Fruit fly (Drosophila melanogaster) whole organism, embryonic: ENCODE measurements around the gene papi.

ENCODE experiments used
- BtbVII ChIP-seq: fragments of 200-800 bp; sonication (Bioruptor generic); optimal IDR thresholded peaks from 3 replicates; lab custom pipeline; 2017; ENCODE audit warnings: missing biosample characterization, mild to moderate bottlenecking, missing genetic modification characterization
- CG10267 ChIP-seq: fragments of 200-800 bp; sonication (Bioruptor generic); optimal IDR thresholded peaks from 2 replicates; lab custom pipeline; 2018; ENCODE audit warnings: missing biosample characterization, mild to moderate bottlenecking, missing genetic modification characterization, moderate library complexity
- CG11093 ChIP-seq: fragments of 200-800 bp; sonication (Bioruptor generic); IDR thresholded peaks from 3 replicates; pipeline ENCODE4 v1.3.6; 2022; ENCODE audit warnings: missing biosample characterization, missing genetic modification characterization
- CG12769 ChIP-seq: fragments of 200-800 bp; sonication (Bioruptor generic); optimal IDR thresholded peaks from 2 replicates; lab custom pipeline; 2019; ENCODE audit warnings: missing biosample characterization, mild to moderate bottlenecking, missing genetic modification characterization, moderate library complexity
- CG16815 ChIP-seq: fragments of 200-800 bp; sonication (Bioruptor generic); optimal IDR thresholded peaks from 3 replicates; lab custom pipeline; 2017; ENCODE audit warnings: missing biosample characterization, mild to moderate bottlenecking, missing genetic modification characterization
- CG17568 ChIP-seq: fragments of 200-800 bp; sonication (Bioruptor generic); optimal IDR thresholded peaks from 2 replicates; lab custom pipeline; 2018; ENCODE audit warnings: missing biosample characterization, mild to moderate bottlenecking, missing genetic modification characterization, moderate library complexity
- CG18262 ChIP-seq: fragments of 200-800 bp; optimal IDR thresholded peaks from 3 replicates; lab custom pipeline; 2019; ENCODE audit warnings: missing biosample characterization, mild to moderate bottlenecking, missing genetic modification characterization, moderate library complexity
- CG2116 ChIP-seq: fragments of 200-800 bp; sonication (Bioruptor generic); optimal IDR thresholded peaks from 3 replicates; lab custom pipeline; 2018; ENCODE audit warnings: missing biosample characterization, mild to moderate bottlenecking, missing genetic modification characterization
- CG2129 ChIP-seq: fragments of 200-800 bp; sonication (Bioruptor generic); IDR thresholded peaks from 2 replicates; pipeline ENCODE4 v1.3.6; 2022; ENCODE audit warnings: missing biosample characterization, missing genetic modification characterization; ENCODE audit not compliant: partially characterized antibody
- CG3065 ChIP-seq: fragments of 200-800 bp; sonication (Bioruptor generic); optimal IDR thresholded peaks from 2 replicates; lab custom pipeline; 2016; ENCODE audit warnings: missing biosample characterization, missing genetic modification characterization
- CG4360 ChIP-seq: fragments of 200-800 bp; sonication (Bioruptor generic); IDR thresholded peaks from 2 replicates; pipeline ENCODE4 v1.3.6; 2022; ENCODE audit warnings: missing biosample characterization, missing genetic modification characterization
- CG4854 ChIP-seq: fragments of 200-800 bp; sonication (Bioruptor generic); optimal IDR thresholded peaks from 2 replicates; lab custom pipeline; 2016; ENCODE audit warnings: missing biosample characterization, missing genetic modification characterization, inconsistent platforms
- CG6689 ChIP-seq: fragments of 200-800 bp; sonication (Bioruptor generic); IDR thresholded peaks from 2 replicates; pipeline ENCODE4 v1.3.6; 2022; ENCODE audit warnings: missing biosample characterization, missing genetic modification characterization
- CG7357 ChIP-seq: fragments of 200-800 bp; sonication (Bioruptor generic); IDR thresholded peaks from 3 replicates; pipeline ENCODE4 v1.3.6; 2022; ENCODE audit warnings: missing biosample characterization, missing genetic modification characterization
- CG8388 ChIP-seq: fragments of 200-800 bp; sonication (Bioruptor generic); optimal IDR thresholded peaks from 2 replicates; lab custom pipeline; 2019; ENCODE audit warnings: missing biosample characterization, mild to moderate bottlenecking, missing genetic modification characterization, moderate library complexity
- CG8924 ChIP-seq: fragments of 200-800 bp; optimal IDR thresholded peaks from 3 replicates; lab custom pipeline; 2019; ENCODE audit warnings: missing biosample characterization, mild to moderate bottlenecking, missing genetic modification characterization, moderate library complexity
- CG8944 ChIP-seq: fragments of 200-800 bp; sonication (Bioruptor generic); optimal IDR thresholded peaks from 3 replicates; lab custom pipeline; 2016; ENCODE audit warnings: missing biosample characterization, missing genetic modification characterization
- CG9437 ChIP-seq: fragments of 200-800 bp; sonication (Bioruptor generic); optimal IDR thresholded peaks from 2 replicates; lab custom pipeline; 2018; ENCODE audit warnings: missing biosample characterization, mild to moderate bottlenecking, missing genetic modification characterization
- D ChIP-seq, 2 experiments: fragments of 200-800 bp in 1 of 2; fragments of >200 bp in 1 of 2; sonication (Bioruptor generic) in 1 of 2; optimal IDR thresholded peaks; 2 replicates in 1 of 2; 3 replicates in 1 of 2; lab custom pipeline; 2017; ENCODE audit warnings: mild to moderate bottlenecking in 1 of 2, missing biosample characterization in 1 of 2, missing genetic modification characterization in 1 of 2, missing genetic modification reagents in 1 of 2
- Dp ChIP-seq: fragments of 200-800 bp; sonication (Bioruptor generic); optimal IDR thresholded peaks from 2 replicates; lab custom pipeline; 2018; ENCODE audit warnings: missing biosample characterization, mild to moderate bottlenecking, missing genetic modification characterization, moderate library complexity
- Fer1 ChIP-seq: fragments of 200-800 bp; sonication (Bioruptor generic); optimal IDR thresholded peaks from 2 replicates; lab custom pipeline; 2017; ENCODE audit warnings: missing biosample characterization, mild to moderate bottlenecking, missing genetic modification characterization
- Fer3 ChIP-seq: fragments of 200-800 bp; sonication (Bioruptor generic); optimal IDR thresholded peaks from 2 replicates; lab custom pipeline; 2018; ENCODE audit warnings: missing biosample characterization, mild to moderate bottlenecking, missing genetic modification characterization, moderate library complexity
- Gsc ChIP-seq: fragments of 200-800 bp; sonication (Bioruptor generic); IDR thresholded peaks from 2 replicates; pipeline ENCODE4 v1.3.6; 2022; ENCODE audit warnings: missing biosample characterization, missing genetic modification characterization
- Hey ChIP-seq: fragments of 200-800 bp; sonication (Bioruptor generic); optimal IDR thresholded peaks from 3 replicates; lab custom pipeline; 2018; ENCODE audit warnings: missing biosample characterization, mild to moderate bottlenecking, missing genetic modification characterization
- Hr51 ChIP-seq, 2 experiments: fragments of 200-800 bp; sonication (Bioruptor generic); optimal IDR thresholded peaks; 2 replicates in 1 of 2; 3 replicates in 1 of 2; lab custom pipeline; 2016 to 2018; ENCODE audit warnings: missing biosample characterization in 2 of 2, missing genetic modification characterization in 2 of 2, mild to moderate bottlenecking in 1 of 2, moderate library complexity in 1 of 2
- MBD-R2 ChIP-seq: fragments of 200-800 bp; sonication (Bioruptor generic); IDR thresholded peaks from 2 replicates; pipeline ENCODE4 v1.3.6; 2022; ENCODE audit warnings: missing biosample characterization, missing genetic modification characterization
- Mes4 ChIP-seq: fragments of 200-800 bp; sonication (Bioruptor generic); optimal IDR thresholded peaks from 2 replicates; lab custom pipeline; 2016; ENCODE audit warnings: missing biosample characterization, missing genetic modification characterization
- Nf-YB ChIP-seq: fragments of 200-800 bp; sonication (Bioruptor generic); optimal IDR thresholded peaks from 3 replicates; lab custom pipeline; 2019; ENCODE audit warnings: missing biosample characterization, mild to moderate bottlenecking, missing genetic modification characterization, moderate library complexity
- Oli ChIP-seq: fragments of 200-800 bp; sonication (Bioruptor generic); optimal IDR thresholded peaks from 2 replicates; lab custom pipeline; 2018; ENCODE audit warnings: missing biosample characterization, mild to moderate bottlenecking, missing genetic modification characterization, moderate library complexity
- Ravus ChIP-seq: fragments of 200-800 bp; sonication (Bioruptor generic); IDR thresholded peaks from 2 replicates; pipeline ENCODE4 v1.3.6; 2022; ENCODE audit warnings: missing biosample characterization, missing genetic modification characterization
- Side ChIP-seq: fragments of 200-800 bp; sonication (Bioruptor generic); optimal IDR thresholded peaks from 2 replicates; lab custom pipeline; 2016; ENCODE audit warnings: missing biosample characterization, missing genetic modification characterization
- Sox100B ChIP-seq: fragments of 200-800 bp; sonication (Bioruptor generic); optimal IDR thresholded peaks from 3 replicates; lab custom pipeline; 2018; ENCODE audit warnings: missing biosample characterization, mild to moderate bottlenecking, missing genetic modification characterization
- Usf ChIP-seq: fragments of 200-800 bp; sonication (Bioruptor generic); optimal IDR thresholded peaks from 2 replicates; lab custom pipeline; 2017; ENCODE audit warnings: missing genotype, missing biosample characterization, missing genetic modification characterization
- al ChIP-seq: fragments of 200-800 bp; sonication (Bioruptor generic); IDR thresholded peaks from 2 replicates; pipeline ENCODE4 v1.3.6; 2022; ENCODE audit warnings: missing biosample characterization, missing genetic modification characterization
- ato ChIP-seq: fragments of 200-800 bp; sonication (Bioruptor generic); IDR thresholded peaks from 2 replicates; pipeline ENCODE4 v1.3.6; 2022; ENCODE audit warnings: missing biosample characterization, missing genetic modification characterization; ENCODE audit not compliant: partially characterized antibody
- bcd ChIP-seq: fragments of 200-800 bp; sonication (Bioruptor generic); optimal IDR thresholded peaks from 2 replicates; lab custom pipeline; 2017; ENCODE audit warnings: missing biosample characterization, mild to moderate bottlenecking, missing genetic modification characterization
- gem ChIP-seq: fragments of 200-800 bp; sonication (Bioruptor generic); optimal IDR thresholded peaks from 2 replicates; lab custom pipeline; 2019; ENCODE audit warnings: missing biosample characterization, mild to moderate bottlenecking, missing genetic modification characterization, moderate library complexity
- klu ChIP-seq: fragments of 200-800 bp; sonication (Bioruptor generic); IDR thresholded peaks from 2 replicates; pipeline ENCODE4 v1.3.6; 2022; ENCODE audit warnings: missing biosample characterization, missing genetic modification characterization
- nerfin-2 ChIP-seq: fragments of 200-800 bp; sonication (Bioruptor generic); IDR thresholded peaks from 2 replicates; pipeline ENCODE4 v1.3.6; 2022; ENCODE audit warnings: missing biosample characterization, missing genetic modification characterization; ENCODE audit not compliant: partially characterized antibody
- odd ChIP-seq: fragments of 200-800 bp; sonication (Bioruptor generic); optimal IDR thresholded peaks from 2 replicates; lab custom pipeline; 2017; ENCODE audit warnings: missing biosample characterization, mild to moderate bottlenecking, missing genetic modification characterization
- peb ChIP-seq: fragments of 200-800 bp; sonication (Bioruptor generic); IDR thresholded peaks from 2 replicates; pipeline ENCODE4 v1.3.6; 2022; ENCODE audit warnings: missing biosample characterization, missing genetic modification characterization
- repo ChIP-seq: fragments of 200-800 bp; sonication (Bioruptor generic); optimal IDR thresholded peaks from 2 replicates; lab custom pipeline; 2016; ENCODE audit warnings: missing biosample characterization, missing genetic modification characterization
- rib ChIP-seq: fragments of 200-800 bp; sonication (Bioruptor generic); IDR thresholded peaks from 2 replicates; pipeline ENCODE4 v1.3.6; 2022; ENCODE audit warnings: missing biosample characterization, missing genetic modification characterization
- row ChIP-seq: fragments of 200-800 bp; sonication (Bioruptor generic); IDR thresholded peaks from 3 replicates; pipeline ENCODE4 v1.3.6; 2022; ENCODE audit warnings: missing biosample characterization, missing genetic modification characterization
- shn ChIP-seq: fragments of 200-800 bp; sonication (Bioruptor generic); optimal IDR thresholded peaks from 3 replicates; lab custom pipeline; 2016; ENCODE audit warnings: missing biosample characterization, missing genetic modification characterization
- sr ChIP-seq: fragments of 200-800 bp; sonication (Bioruptor generic); IDR thresholded peaks from 3 replicates; pipeline ENCODE4 v1.3.6; 2022; ENCODE audit warnings: missing biosample characterization, missing genetic modification characterization
- tio ChIP-seq: fragments of 200-800 bp; sonication (Bioruptor generic); optimal IDR thresholded peaks from 2 replicates; lab custom pipeline; 2017; ENCODE audit warnings: missing biosample characterization, missing genetic modification characterization, inconsistent platforms
- tll ChIP-seq, 2 experiments: fragments of 200-800 bp in 1 of 2; fragments of >200 bp in 1 of 2; sonication (Bioruptor generic) in 1 of 2; optimal IDR thresholded peaks; 2 replicates each; lab custom pipeline; 2017 to 2019; ENCODE audit warnings: missing biosample characterization in 2 of 2, missing genetic modification characterization in 2 of 2, mild to moderate bottlenecking in 1 of 2, moderate library complexity in 1 of 2
- zen ChIP-seq: fragments of 200-800 bp; sonication (Bioruptor generic); optimal IDR thresholded peaks from 3 replicates; lab custom pipeline; 2018; ENCODE audit warnings: missing biosample characterization, mild to moderate bottlenecking, missing genetic modification characterization, moderate library complexity

The papi gene

dm6 chr2L:2201107-2201561 is 19.4 kb upstream of the papi start (continued):
- TF ChIP-seq CG4854 (GFP tag; lab: Kevin White, UChicago) (peak; percentile 47), rib (GFP tag; lab: Robert Waterston, UW) (no peak), Side (GFP tag; lab: Kevin White, UChicago) (peak; percentile 66), CG8944 (GFP tag; lab: Kevin White, UChicago) (peak; percentile 60), Usf (GFP tag; lab: Kevin White, UChicago) (peak; percentile 67), Oli (peak; percentile 88), Hey (no peak), Nf-YB (peak; percentile 66), Gsc (GFP tag; lab: Robert Waterston, UW) (peak; percentile 59), CG9437 (peak; percentile 70), nerfin-2 (GFP tag; lab: Robert Waterston, UW) (no peak), MBD-R2 (GFP tag; lab: Robert Waterston, UW) (no peak; the same call in 1 of the 2 replicates), CG2116 (GFP tag; lab: Kevin White, UChicago) (peak; percentile 44), bcd (GFP tag; lab: Kevin White, UChicago) (peak; percentile 81), row (peak; percentile 82), Fer1 (GFP tag; lab: Kevin White, UChicago) (peak; percentile 53), CG6689 (GFP tag; lab: Robert Waterston, UW) (peak; percentile 78), BtbVII (GFP tag; lab: Kevin White, UChicago) (peak; percentile 71), CG16815 (peak; percentile 80), CG11093 (GFP tag; lab: Robert Waterston, UW) (peak; percentile 58; the same call in 1 of the 3 replicates), Ravus (GFP tag; lab: Robert Waterston, UW) (no peak; the same call in 1 of the 2 replicates), zen (tag; lab: Kevin White, UChicago) (peak; percentile 76), odd (GFP tag; lab: Kevin White, UChicago) (peak; percentile 75), CG10267 (tag; lab: Kevin White, UChicago) (peak; percentile 81), CG3065 (GFP tag; lab: Kevin White, UChicago) (peak; percentile 61), CG18262 (peak; percentile 96), repo (GFP tag; lab: Kevin White, UChicago) (peak; percentile 50), CG8924 (peak; percentile 87), CG8388 (GFP tag; lab: Kevin White, UChicago) (peak; percentile 90), CG7357 (GFP tag; lab: Robert Waterston, UW) (no peak; the same call in 2 of the 3 replicates), ato (no peak), tll (GFP tag; optimal IDR thresholded peaks at IDR 0.05; lab: Kevin White, UChicago) (peak in 1 of 2 experiments; percentile 5), Fer3 (tag; lab: Kevin White, UChicago) (peak; percentile 60), tio (GFP tag; lab: Kevin White, UChicago) (peak; percentile 84), CG12769 (no peak), Dp (GFP tag; lab: Kevin White, UChicago) (no peak), Sox100B (GFP tag; lab: Kevin White, UChicago) (peak; percentile 92), D (optimal IDR thresholded peaks at IDR 0.05; lab: Kevin White, UChicago) (no peak), D (GFP tag; optimal IDR thresholded peaks at IDR 0.05; lab: Kevin White, UChicago) (peak; percentile 96), CG4360 (GFP tag; lab: Robert Waterston, UW) (no peak), peb (GFP tag; lab: Robert Waterston, UW) (peak; percentile 63), klu (no peak), gem (peak; percentile 91), CG2129 (GFP tag; lab: Robert Waterston, UW) (no peak), sr (GFP tag; lab: Robert Waterston, UW) (no peak), Mes4 (GFP tag; lab: Kevin White, UChicago) (peak; percentile 75), Hr51 (GFP tag; optimal IDR thresholded peaks at IDR 0.05; lab: Kevin White, UChicago) (peak; percentile 44 to 68), CG17568 (GFP tag; lab: Kevin White, UChicago) (peak; percentile 81), al (GFP tag; lab: Robert Waterston, UW) (no peak), shn (GFP tag; lab: Kevin White, UChicago) (peak; percentile 73)
